Worm (Caenorhabditis elegans): ENCODE data around the gene nas-9.

- TF ChIP-seq elt-2 (tag; optimal IDR thresholded peaks at IDR 0.05): no peak
- TF ChIP-seq unc-55 (GFP tag; optimal IDR thresholded peaks at IDR 0.05): no peak
These were observed 21.2 kb downstream of the nas-9 start, which contains the start of gene ccep-97 for ce11 chrV:4818563-4818962.

Data from whole organism, late embryonic.